Worm (Caenorhabditis elegans): ENCODE data around the gene K02D10.8.

K02D10.8 gene

ce11 chrIII:8743796-8744404 is 42.3 kb upstream of the K02D10.8 start, which contains the start of gene ZK370.6:
Gene ZK370.6, minus strand, starts transcription at chrIII:8743846.
- TF ChIP-seq unc-62 (GFP tag; optimal IDR thresholded peaks at IDR 0.05) (no peak), ces-1 (GFP tag; optimal IDR thresholded peaks at IDR 0.05) (peak; percentile 92)

- no peak for TF ChIP-seq flh-1 (GFP tag; optimal IDR thresholded peaks at IDR 0.05)
- no peak for TF ChIP-seq elt-1 (tag; optimal IDR thresholded peaks at IDR 0.05; ENCODE audit: borderline replicate concordance, insufficient read depth)
- TF ChIP-seq mab-5 (tag; optimal IDR thresholded peaks at IDR 0.05): no peak
- TF ChIP-seq blmp-1 (tag; optimal IDR thresholded peaks at IDR 0.05): no peak
- no peak for TF ChIP-seq unc-62 (GFP tag; optimal IDR thresholded peaks at IDR 0.05)
- TF ChIP-seq mep-1 (tag; optimal IDR thresholded peaks at IDR 0.05): no peak
Measured at ce11 chrIII:8744765-8745164, 41.4 kb upstream of the K02D10.8 start.

- TF ChIP-seq mab-5 (tag; optimal IDR thresholded peaks at IDR 0.05): no peak
- TF ChIP-seq ces-1 (GFP tag; optimal IDR thresholded peaks at IDR 0.05): no peak
- TF ChIP-seq ceh-43 (GFP tag; optimal IDR thresholded peaks at IDR 0.05): no peak
- no peak for TF ChIP-seq tbx-8 (GFP tag; optimal IDR thresholded peaks at IDR 0.05)
- TF ChIP-seq mep-1 (tag; optimal IDR thresholded peaks at IDR 0.05): no peak
- no peak for TF ChIP-seq ham-2 (GFP tag; optimal IDR thresholded peaks at IDR 0.05)
- no peak for TF ChIP-seq M03D4.4 (tag; optimal IDR thresholded peaks at IDR 0.05)
- TF ChIP-seq nhr-28 (tag; optimal IDR thresholded peaks at IDR 0.05): no peak
- TF ChIP-seq lin-13 (tag; optimal IDR thresholded peaks at IDR 0.05): no peak
- TF ChIP-seq mls-2 (tag; optimal IDR thresholded peaks at IDR 0.05): no peak
- no peak for TF ChIP-seq ceh-83 (GFP tag; optimal IDR thresholded peaks at IDR 0.05)
- TF ChIP-seq bed-3 (GFP tag; optimal IDR thresholded peaks at IDR 0.05): no peak
- no peak for TF ChIP-seq sem-2 (GFP tag; optimal IDR thresholded peaks at IDR 0.05)
Measured at ce11 chrIII:8745214-8745613, 41.0 kb upstream of the K02D10.8 start.

- TF ChIP-seq nhr-12 (tag; optimal IDR thresholded peaks at IDR 0.05): no peak
- TF ChIP-seq ceh-39 (tag; optimal IDR thresholded peaks at IDR 0.05): no peak
- TF ChIP-seq ces-1 (GFP tag; optimal IDR thresholded peaks at IDR 0.05): no peak
- no peak for TF ChIP-seq unc-120 (tag; optimal IDR thresholded peaks at IDR 0.05; ENCODE audit: poor library complexity, severe bottlenecking)
- no peak for TF ChIP-seq pha-4 (tag; optimal IDR thresholded peaks at IDR 0.05)
- no peak for TF ChIP-seq elt-3 (tag; optimal IDR thresholded peaks at IDR 0.05)
- no peak for TF ChIP-seq drap-1 (GFP tag; optimal IDR thresholded peaks at IDR 0.05)
- TF ChIP-seq ceh-43 (GFP tag; optimal IDR thresholded peaks at IDR 0.05): no peak
- TF ChIP-seq sptf-1 (tag; optimal IDR thresholded peaks at IDR 0.05): no peak
- TF ChIP-seq lin-32 (GFP tag; optimal IDR thresholded peaks at IDR 0.05): no peak
- TF ChIP-seq lin-13 (tag; optimal IDR thresholded peaks at IDR 0.05): no peak
- TF ChIP-seq sem-2 (GFP tag; optimal IDR thresholded peaks at IDR 0.05): no peak
- no peak for TF ChIP-seq nhr-28 (tag; optimal IDR thresholded peaks at IDR 0.05)
Measured at ce11 chrIII:8748620-8749019, 37.6 kb upstream of the K02D10.8 start.

ce11 chrIII:8749487-8749886 is 36.7 kb upstream of the K02D10.8 start, which contains the start of gene sma-2:
Gene sma-2, plus strand, starts transcription at chrIII:8749680.
- TF ChIP-seq zip-8 (tag; optimal IDR thresholded peaks at IDR 0.05): no peak
- peak; percentile 7 for TF ChIP-seq nhr-237 (tag; optimal IDR thresholded peaks at IDR 0.05)
- peak; percentile 50 for TF ChIP-seq pha-4 (tag; optimal IDR thresholded peaks at IDR 0.05)

ce11 chrIII:8750606-8751005 is 35.6 kb upstream of the K02D10.8 start, which contains the start of gene ugtp-1:
Gene ugtp-1, minus strand, starts transcription at chrIII:8750706.
- no peak for TF ChIP-seq pha-4 (tag; optimal IDR thresholded peaks at IDR 0.05)
- peak; percentile 1 for TF ChIP-seq elt-1 (tag; optimal IDR thresholded peaks at IDR 0.05; ENCODE audit: borderline replicate concordance, insufficient read depth)
- TF ChIP-seq unc-39 (tag; optimal IDR thresholded peaks at IDR 0.05): no peak
- no peak for TF ChIP-seq drap-1 (GFP tag; optimal IDR thresholded peaks at IDR 0.05)
- TF ChIP-seq nhr-76 (tag; optimal IDR thresholded peaks at IDR 0.05): no peak
- no peak for TF ChIP-seq ceh-83 (GFP tag; optimal IDR thresholded peaks at IDR 0.05)
- TF ChIP-seq elt-3 (tag; optimal IDR thresholded peaks at IDR 0.05): no peak
- no peak for TF ChIP-seq snpc-4 (tag; optimal IDR thresholded peaks at IDR 0.05)
